Worm (Caenorhabditis elegans): ENCODE results near the gene T14B4.5.

ce11 chrII:6745783-6746182 is 29.1 kb downstream of the T14B4.5 start, which contains the start of gene ins-14:
- TF ChIP-seq med-1 (GFP tag; optimal IDR thresholded peaks at IDR 0.05; ENCODE audit: insufficient read depth) = no peak
- TF ChIP-seq klf-2 (GFP tag; conservative IDR thresholded peaks at IDR 0.05) = no peak
- TF ChIP-seq ref-1 (GFP tag; conservative IDR thresholded peaks at IDR 0.05) = no peak
- no peak for TF ChIP-seq tab-1 (GFP tag; IDR thresholded peaks at IDR 0.05)
- no peak for TF ChIP-seq flt-1 (GFP tag; IDR thresholded peaks at IDR 0.05)
- no peak for TF ChIP-seq ztf-29 (GFP tag; IDR thresholded peaks at IDR 0.05)

Data from whole organism, midembryonic.